Fruit fly (Drosophila melanogaster): ENCODE results near the gene CG10086.

DNA sequence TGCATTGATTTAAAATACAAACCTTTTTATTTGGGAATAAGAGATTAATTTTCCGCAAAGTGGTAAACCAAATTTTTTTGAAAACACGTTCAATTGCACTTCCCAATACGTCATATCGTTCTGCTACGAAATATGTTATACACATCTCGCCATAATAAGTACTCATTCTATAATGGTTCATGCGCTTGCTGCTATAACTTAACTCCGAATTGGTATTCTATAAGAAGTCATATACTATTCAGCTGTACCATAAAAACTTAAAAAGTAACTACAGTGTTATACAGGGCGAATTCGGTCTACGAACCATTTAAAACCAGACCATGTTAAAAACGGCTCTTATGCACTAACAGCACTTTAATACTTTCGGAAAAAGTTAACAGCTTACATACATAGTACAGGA, 10.8 kb upstream of the CG10086 start:
- no peak for TF ChIP-seq CG8478 (optimal IDR thresholded peaks at IDR 0.05)
- TF ChIP-seq CTCF (optimal IDR thresholded peaks at IDR 0.05) = peak; percentile 39 to 49
